Fruit fly (Drosophila melanogaster): ENCODE measurements around the gene CG9386.

CG9386 gene

dm6 chr3R:9573812-9574587 lies 18.8 kb upstream of the CG9386 start, which contains the start of gene CG9399 (continued):
- TF ChIP-seq CG34224 (GFP tag; IDR thresholded peaks at IDR 0.05; ENCODE audit: partially characterized antibody) (peak; percentile 51), bab2 (GFP tag; optimal IDR thresholded peaks at IDR 0.05) (peak; percentile 94), stc (GFP tag; IDR thresholded peaks at IDR 0.05) (peak; percentile 97), slbo (GFP tag; IDR thresholded peaks at IDR 0.05) (peak; percentile 99), Spps (tag; optimal IDR thresholded peaks at IDR 0.05) (peak; percentile 94), CG6765 (GFP tag; optimal IDR thresholded peaks at IDR 0.05) (peak; percentile 87), maf-S (GFP tag; optimal IDR thresholded peaks at IDR 0.05) (peak; percentile 90), CG7357 (GFP tag; IDR thresholded peaks at IDR 0.05) (peak; percentile 92), Hmx (GFP tag; optimal IDR thresholded peaks at IDR 0.05) (peak; percentile 88), da (GFP tag; optimal IDR thresholded peaks at IDR 0.05) (peak; percentile 86), CG6654 (GFP tag; optimal IDR thresholded peaks at IDR 0.05) (peak; percentile 82), caup (GFP tag; optimal IDR thresholded peaks at IDR 0.05; ENCODE audit: severe bottlenecking) (peak; percentile 95), Asciz (GFP tag; optimal IDR thresholded peaks at IDR 0.05) (peak; percentile 89), CG12236 (GFP tag; optimal IDR thresholded peaks at IDR 0.05) (peak; percentile 83)

DNA sequence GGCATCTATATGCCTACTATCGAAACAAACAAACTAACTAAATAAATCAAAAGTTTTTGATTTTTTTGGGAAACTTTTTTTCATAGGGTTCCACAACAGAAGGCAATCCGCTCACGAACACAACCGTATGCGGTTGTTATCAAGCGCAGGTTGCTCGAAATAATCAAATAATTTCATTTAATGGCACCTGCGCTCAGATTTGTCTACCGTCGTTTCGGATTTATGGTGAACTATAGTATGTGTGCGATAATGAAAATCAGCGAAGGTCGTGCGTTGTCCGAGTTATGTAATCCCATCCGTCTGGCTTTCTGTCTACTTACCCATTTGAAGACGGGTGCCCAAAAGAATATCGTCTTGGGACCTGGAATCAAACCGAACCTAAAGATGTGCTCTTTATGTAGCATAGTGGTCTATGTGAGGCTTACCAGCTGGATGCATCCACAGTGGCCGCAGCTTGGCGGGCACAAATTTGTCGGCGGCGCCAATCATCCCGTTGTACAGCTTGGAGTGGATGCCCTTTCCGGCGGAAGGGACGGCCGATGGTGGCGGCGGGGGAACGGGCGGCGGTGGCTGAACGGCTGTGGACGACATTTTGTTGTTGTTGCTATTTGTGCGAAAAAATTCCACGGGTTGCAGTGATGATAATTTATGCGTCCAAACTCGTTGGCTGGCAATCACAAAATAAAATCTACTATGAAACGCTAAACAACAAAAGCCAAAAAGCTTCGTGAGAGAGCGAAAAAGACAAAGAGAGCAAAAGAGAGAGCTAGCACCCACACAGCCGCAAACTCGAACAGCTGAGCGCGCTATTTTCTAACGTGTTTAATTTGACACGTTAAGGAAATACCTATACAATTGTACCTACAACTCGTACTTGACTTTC lies 18.0 kb upstream of the CG9386 start:
- TF ChIP-seq tna (GFP tag; IDR thresholded peaks at IDR 0.05; ENCODE audit: partially characterized antibody) (peak; percentile 55; the same call in 1 of the 2 replicates), sqz (GFP tag; optimal IDR thresholded peaks at IDR 0.05) (no peak), unc-4 (GFP tag; IDR thresholded peaks at IDR 0.05; ENCODE audit: partially characterized antibody) (peak; percentile 36), hb (GFP tag; IDR thresholded peaks at IDR 0.05; ENCODE audit: partially characterized antibody) (0 out of 3 replicates have a peak, but pooled peaks have one; percentile 39), CG4360 (GFP tag; IDR thresholded peaks at IDR 0.05) (peak; percentile 79), Trl (optimal IDR thresholded peaks at IDR 0.05) (peak; percentile 89 to 95), Trl (GFP tag; optimal IDR thresholded peaks at IDR 0.05) (no peak), NFAT (GFP tag; IDR thresholded peaks at IDR 0.05) (peak; percentile 75; the same call in 1 of the 2 replicates), CG11456 (GFP tag; IDR thresholded peaks at IDR 0.05) (peak; percentile 31; the same call in 1 of the 3 replicates), Aef1 (GFP tag; IDR thresholded peaks at IDR 0.05) (peak; percentile 32; the same call in 2 of the 3 replicates), CG15269 (tag; optimal IDR thresholded peaks at IDR 0.05) (peak; percentile 14), CG6254 (GFP tag; optimal IDR thresholded peaks at IDR 0.05) (no peak), klu (GFP tag; IDR thresholded peaks at IDR 0.05) (no peak), sd (tag; optimal IDR thresholded peaks at IDR 0.05) (peak; percentile 76), CG12769 (tag; optimal IDR thresholded peaks at IDR 0.05) (peak; percentile 42), inv (GFP tag; IDR thresholded peaks at IDR 0.05; ENCODE audit: partially characterized antibody) (peak; percentile 11; the same call in 1 of the 2 replicates), vvl (GFP tag; IDR thresholded peaks at IDR 0.05) (peak; percentile 74), ara (GFP tag; IDR thresholded peaks at IDR 0.05) (no peak), Fer1 (GFP tag; optimal IDR thresholded peaks at IDR 0.05) (peak; percentile 11), CG14014 (GFP tag; IDR thresholded peaks at IDR 0.05) (0 out of 2 replicates have a peak, but pooled peaks have one; percentile 27), nerfin-2 (GFP tag; IDR thresholded peaks at IDR 0.05; ENCODE audit: partially characterized antibody) (no peak), exex (tag; optimal IDR thresholded peaks at IDR 0.05) (peak; percentile 94), fd64A (GFP tag; optimal IDR thresholded peaks at IDR 0.05) (peak; percentile 21), CG11085 (GFP tag; IDR thresholded peaks at IDR 0.05) (0 out of 2 replicates have a peak, but pooled peaks have one; percentile 15), CG17385 (GFP tag; optimal IDR thresholded peaks at IDR 0.05) (peak; percentile 12), ssp (GFP tag; IDR thresholded peaks at IDR 0.05) (no peak), CG34376 (GFP tag; optimal IDR thresholded peaks at IDR 0.05) (peak; percentile 24), CG14441 (GFP tag; IDR thresholded peaks at IDR 0.05) (peak; percentile 38; the same call in 1 of the 2 replicates), Pdp1 (GFP tag; optimal IDR thresholded peaks at IDR 0.05) (peak in 1 of 2 experiments; percentile 96), CG17328 (GFP tag; IDR thresholded peaks at IDR 0.05) (0 out of 2 replicates have a peak, but pooled peaks have one; percentile 23), CG6683 (GFP tag; optimal IDR thresholded peaks at IDR 0.05) (no peak)

All from whole organism, embryonic.